Fruit fly (Drosophila melanogaster): ENCODE data around the gene alrm.

Gene alrm

dm6 chr3R:25357985-25358384 lies 24.6 kb downstream of the alrm start, which contains the start of gene ND-49L:
TSS of gene ND-49L (plus strand) at chr3R:25358285.
- TF ChIP-seq Ets98B (GFP tag; IDR thresholded peaks at IDR 0.05) (no peak), CG10348 (GFP tag; IDR thresholded peaks at IDR 0.05) (no peak), EcR (GFP tag; optimal IDR thresholded peaks at IDR 0.05) (no peak), CG14655 (GFP tag; optimal IDR thresholded peaks at IDR 0.05) (no peak), CG34367 (tag; optimal IDR thresholded peaks at IDR 0.05) (no peak), CG32121 (GFP tag; IDR thresholded peaks at IDR 0.05) (no peak), CG9948 (tag; optimal IDR thresholded peaks at IDR 0.05) (no peak), CG8159 (tag; optimal IDR thresholded peaks at IDR 0.05) (no peak), CG15710 (tag; optimal IDR thresholded peaks at IDR 0.05) (no peak)

- TF ChIP-seq Ets98B (GFP tag; IDR thresholded peaks at IDR 0.05) (no peak), gl (tag; optimal IDR thresholded peaks at IDR 0.05) (no peak), fd96Ca (GFP tag; IDR thresholded peaks at IDR 0.05) (no peak), CG14655 (GFP tag; optimal IDR thresholded peaks at IDR 0.05) (no peak), CG9948 (tag; optimal IDR thresholded peaks at IDR 0.05) (no peak), CG15710 (tag; optimal IDR thresholded peaks at IDR 0.05) (no peak)
These were observed 35.7 kb downstream of the alrm start, which contains the start of gene tobi for dm6 chr3R:25346899-25347298. TSS of gene tobi (minus strand) at chr3R:25346921.

- TF ChIP-seq CG32121 (GFP tag; IDR thresholded peaks at IDR 0.05), result no peak
- no peak for TF ChIP-seq CG34367 (tag; optimal IDR thresholded peaks at IDR 0.05)
- TF ChIP-seq CG14655 (GFP tag; optimal IDR thresholded peaks at IDR 0.05), result no peak
- TF ChIP-seq CG12605 (GFP tag; IDR thresholded peaks at IDR 0.05), result no peak
- no peak for TF ChIP-seq fd96Ca (GFP tag; IDR thresholded peaks at IDR 0.05)
These were observed 42.6 kb downstream of the alrm start, which contains the start of gene rha for dm6 chr3R:25339952-25340351. TSS of gene rha (plus strand) at chr3R:25340252.

dm6 chr3R:25335065-25335464 lies 47.5 kb downstream of the alrm start, which contains the start of the genes CG10669 and CG11902:
TSS of gene CG10669 (minus strand) at chr3R:25335243.
TSS of gene CG11902 (plus strand) at chr3R:25335257.
- TF ChIP-seq CG13204 (GFP tag; optimal IDR thresholded peaks at IDR 0.05) (no peak), CG8301 (tag; optimal IDR thresholded peaks at IDR 0.05) (no peak), CG8159 (tag; optimal IDR thresholded peaks at IDR 0.05) (no peak), Pif1A (GFP tag; optimal IDR thresholded peaks at IDR 0.05) (no peak), gl (tag; optimal IDR thresholded peaks at IDR 0.05) (no peak), fd96Ca (GFP tag; IDR thresholded peaks at IDR 0.05) (no peak), EcR (GFP tag; optimal IDR thresholded peaks at IDR 0.05) (no peak), CG12605 (GFP tag; IDR thresholded peaks at IDR 0.05) (no peak), CG10348 (GFP tag; IDR thresholded peaks at IDR 0.05) (no peak), CG9948 (tag; optimal IDR thresholded peaks at IDR 0.05) (no peak), Ets98B (GFP tag; IDR thresholded peaks at IDR 0.05) (no peak), CG17806 (tag; optimal IDR thresholded peaks at IDR 0.05) (no peak), Snoo (tag; optimal IDR thresholded peaks at IDR 0.05) (no peak), CG34367 (tag; optimal IDR thresholded peaks at IDR 0.05) (no peak), CG32121 (GFP tag; IDR thresholded peaks at IDR 0.05) (no peak), D1 (tag; optimal IDR thresholded peaks at IDR 0.05) (no peak), rn (GFP tag; IDR thresholded peaks at IDR 0.05) (no peak), CG4496 (GFP tag; IDR thresholded peaks at IDR 0.05) (no peak), CG15710 (tag; optimal IDR thresholded peaks at IDR 0.05) (no peak)

- TF ChIP-seq rn (GFP tag; IDR thresholded peaks at IDR 0.05), result no peak
- no peak for TF ChIP-seq CG15710 (tag; optimal IDR thresholded peaks at IDR 0.05)
- no peak for TF ChIP-seq CG4496 (GFP tag; IDR thresholded peaks at IDR 0.05)
- TF ChIP-seq EcR (GFP tag; optimal IDR thresholded peaks at IDR 0.05), result no peak
- no peak for TF ChIP-seq gl (tag; optimal IDR thresholded peaks at IDR 0.05)
- no peak for TF ChIP-seq CG9948 (tag; optimal IDR thresholded peaks at IDR 0.05)
- no peak for TF ChIP-seq Ets98B (GFP tag; IDR thresholded peaks at IDR 0.05)
- no peak for TF ChIP-seq CG13204 (GFP tag; optimal IDR thresholded peaks at IDR 0.05)
- TF ChIP-seq Pif1B (GFP tag; optimal IDR thresholded peaks at IDR 0.05), result no peak
- no peak for TF ChIP-seq Pif1A (GFP tag; optimal IDR thresholded peaks at IDR 0.05)
- no peak for TF ChIP-seq CG12605 (GFP tag; IDR thresholded peaks at IDR 0.05)
- no peak for TF ChIP-seq CG10348 (GFP tag; IDR thresholded peaks at IDR 0.05)
- no peak for TF ChIP-seq D1 (tag; optimal IDR thresholded peaks at IDR 0.05)
- no peak for TF ChIP-seq CG8301 (tag; optimal IDR thresholded peaks at IDR 0.05)
- TF ChIP-seq fd96Ca (GFP tag; IDR thresholded peaks at IDR 0.05), result no peak
- TF ChIP-seq CG34367 (tag; optimal IDR thresholded peaks at IDR 0.05), result no peak
- no peak for TF ChIP-seq CG8159 (tag; optimal IDR thresholded peaks at IDR 0.05)
- no peak for TF ChIP-seq Snoo (tag; optimal IDR thresholded peaks at IDR 0.05)
These were observed 51.5 kb downstream of the alrm start, which contains the start of gene CHKov2 for dm6 chr3R:25331103-25331502. TSS of gene CHKov2 (minus strand) at chr3R:25331203.
